Fruit fly (Drosophila melanogaster) whole organism, embryonic: ENCODE measurements around the gene CG7386.

Experiments
- B-H2 ChIP-seq: fragments of 200-800 bp; sonication (Bioruptor generic); optimal IDR thresholded peaks from 2 replicates; lab custom pipeline; 2018; ENCODE audit warnings: missing biosample characterization, mild to moderate bottlenecking, missing genetic modification characterization
- Bgb ChIP-seq: fragments of 200-800 bp; sonication (Bioruptor generic); IDR thresholded peaks from 2 replicates; pipeline ENCODE4 v1.3.6; 2022; ENCODE audit warnings: missing biosample characterization, missing genetic modification characterization; ENCODE audit not compliant: partially characterized antibody
- CG10209 ChIP-seq: fragments of 200-800 bp; sonication (Bioruptor generic); optimal IDR thresholded peaks from 3 replicates; lab custom pipeline; 2017; ENCODE audit warnings: missing biosample characterization, mild to moderate bottlenecking, missing genetic modification characterization, missing genetic modification reagents
- CG12155 ChIP-seq: fragments of 200-800 bp; sonication (Bioruptor generic); optimal IDR thresholded peaks from 3 replicates; lab custom pipeline; 2016; ENCODE audit warnings: missing biosample characterization, missing genetic modification characterization
- CG12659 ChIP-seq: fragments of 200-800 bp; sonication (Bioruptor generic); optimal IDR thresholded peaks from 3 replicates; lab custom pipeline; 2017; ENCODE audit warnings: mild to moderate bottlenecking, missing biosample characterization, missing genetic modification reagents, missing genetic modification characterization
- CG13775 ChIP-seq: fragments of 200-800 bp; sonication (Bioruptor generic); optimal IDR thresholded peaks from 3 replicates; lab custom pipeline; 2017; ENCODE audit warnings: missing biosample characterization, mild to moderate bottlenecking, missing genetic modification characterization
- CG14667 ChIP-seq: fragments of 200-800 bp; sonication (Bioruptor generic); IDR thresholded peaks from 2 replicates; pipeline ENCODE4 v1.3.6; 2022; ENCODE audit warnings: missing biosample characterization, missing genetic modification characterization
- CG18262 ChIP-seq: fragments of 200-800 bp; optimal IDR thresholded peaks from 3 replicates; lab custom pipeline; 2019; ENCODE audit warnings: missing biosample characterization, mild to moderate bottlenecking, missing genetic modification characterization, moderate library complexity
- CG1832 ChIP-seq: fragments of 200-800 bp; sonication (Bioruptor generic); optimal IDR thresholded peaks from 2 replicates; lab custom pipeline; 2017; ENCODE audit warnings: missing biosample characterization, mild to moderate bottlenecking, missing genetic modification characterization, inconsistent platforms
- CG2889 ChIP-seq: fragments of 200-800 bp; sonication (Bioruptor generic); IDR thresholded peaks from 3 replicates; pipeline ENCODE4 v1.3.6; 2022; ENCODE audit warnings: missing biosample characterization, missing genetic modification characterization
- CG3163 ChIP-seq: fragments of 200-800 bp; sonication (Bioruptor generic); optimal IDR thresholded peaks from 3 replicates; lab custom pipeline; 2016; ENCODE audit warnings: missing biosample characterization, missing genetic modification characterization
- CG32767 ChIP-seq: fragments of 200-800 bp; sonication (Bioruptor generic); IDR thresholded peaks from 2 replicates; pipeline ENCODE4 v1.3.6; 2022; ENCODE audit warnings: missing biosample characterization, missing genetic modification characterization
- CG3281 ChIP-seq: fragments of 200-800 bp; sonication (Bioruptor generic); optimal IDR thresholded peaks from 3 replicates; lab custom pipeline; 2017; ENCODE audit warnings: missing biosample characterization, mild to moderate bottlenecking, missing genetic modification characterization
- CG4707 ChIP-seq: fragments of 200-800 bp; sonication (Bioruptor generic); optimal IDR thresholded peaks from 2 replicates; lab custom pipeline; 2018; ENCODE audit warnings: missing biosample characterization, mild to moderate bottlenecking, missing genetic modification characterization, moderate library complexity
- CG6689 ChIP-seq: fragments of 200-800 bp; sonication (Bioruptor generic); IDR thresholded peaks from 2 replicates; pipeline ENCODE4 v1.3.6; 2022; ENCODE audit warnings: missing biosample characterization, missing genetic modification characterization
- CG6765 ChIP-seq: fragments of 200-800 bp; sonication (Bioruptor generic); optimal IDR thresholded peaks from 3 replicates; lab custom pipeline; 2017; ENCODE audit warnings: missing biosample characterization, mild to moderate bottlenecking, missing genetic modification characterization
- CG6791 ChIP-seq: fragments of 200-800 bp; sonication (Bioruptor generic); IDR thresholded peaks from 3 replicates; pipeline ENCODE4 v1.3.6; 2022; ENCODE audit warnings: missing biosample characterization, missing genetic modification characterization; ENCODE audit not compliant: partially characterized antibody
- CG8290 ChIP-seq, 3 experiments: fragments of 200-800 bp; sonication (Bioruptor generic); optimal IDR thresholded peaks; 2 replicates each; lab custom pipeline; 2016 to 2019; ENCODE audit warnings: missing biosample characterization in 3 of 3, missing genetic modification characterization in 3 of 3, mild to moderate bottlenecking in 2 of 3, moderate library complexity in 1 of 3
- CG9215 ChIP-seq: fragments of 200-800 bp; sonication (Bioruptor generic); IDR thresholded peaks from 2 replicates; pipeline ENCODE4 v1.3.6; 2022; ENCODE audit warnings: missing biosample characterization, missing genetic modification characterization
- Deaf1 ChIP-seq: fragments of 200-800 bp; optimal IDR thresholded peaks from 3 replicates; lab custom pipeline; 2019; ENCODE audit warnings: missing biosample characterization, mild to moderate bottlenecking, missing genetic modification characterization, moderate library complexity
- Dll ChIP-seq: fragments of 200-800 bp; sonication (Bioruptor generic); IDR thresholded peaks from 4 replicates; pipeline ENCODE4 v1.3.6; 2022; ENCODE audit warnings: missing biosample characterization, missing genetic modification characterization; ENCODE audit not compliant: partially characterized antibody
- Dp ChIP-seq: fragments of 200-800 bp; sonication (Bioruptor generic); optimal IDR thresholded peaks from 2 replicates; lab custom pipeline; 2018; ENCODE audit warnings: missing biosample characterization, mild to moderate bottlenecking, missing genetic modification characterization, moderate library complexity
- Ets97D ChIP-seq: fragments of 200-800 bp; sonication (Bioruptor generic); optimal IDR thresholded peaks from 3 replicates; lab custom pipeline; 2016; ENCODE audit warnings: missing biosample characterization, missing genetic modification characterization
- Hsf ChIP-seq: fragments of 200-800 bp; sonication (Bioruptor generic); optimal IDR thresholded peaks from 3 replicates; lab custom pipeline; 2016; ENCODE audit warnings: missing biosample characterization, missing genetic modification characterization
- Lhr ChIP-seq: fragments of 200-800 bp; sonication (Bioruptor generic); optimal IDR thresholded peaks from 3 replicates; lab custom pipeline; 2017; ENCODE audit warnings: mild to moderate bottlenecking, missing biosample characterization, missing genetic modification reagents, missing genetic modification characterization
- Opbp ChIP-seq: fragments of 200-800 bp; sonication (Bioruptor generic); IDR thresholded peaks from 3 replicates; pipeline ENCODE4 v1.3.6; 2022; ENCODE audit warnings: missing biosample characterization, missing genetic modification characterization; ENCODE audit not compliant: partially characterized antibody
- Ravus ChIP-seq: fragments of 200-800 bp; sonication (Bioruptor generic); IDR thresholded peaks from 2 replicates; pipeline ENCODE4 v1.3.6; 2022; ENCODE audit warnings: missing biosample characterization, missing genetic modification characterization
- Rfx ChIP-seq: fragments of 200-800 bp; sonication (Bioruptor generic); IDR thresholded peaks from 2 replicates; pipeline ENCODE4 v1.3.6; 2022; ENCODE audit warnings: missing biosample characterization, missing genetic modification characterization
- Rx ChIP-seq: fragments of 200-800 bp; sonication (Bioruptor generic); IDR thresholded peaks from 2 replicates; pipeline ENCODE4 v1.3.6; 2022; ENCODE audit warnings: missing biosample characterization, missing genetic modification characterization
- Vsx1 ChIP-seq: fragments of 200-800 bp; sonication (Bioruptor generic); optimal IDR thresholded peaks from 2 replicates; lab custom pipeline; 2017; ENCODE audit warnings: missing biosample characterization, mild to moderate bottlenecking, missing genetic modification characterization, missing genetic modification reagents
- Xrp1 ChIP-seq: fragments of 200-800 bp; sonication (Bioruptor generic); IDR thresholded peaks from 2 replicates; pipeline ENCODE4 v1.3.6; 2022; ENCODE audit warnings: missing biosample characterization, missing genetic modification characterization
- abd-A ChIP-seq: fragments of 200-800 bp; sonication (Bioruptor generic); optimal IDR thresholded peaks from 3 replicates; lab custom pipeline; 2019; ENCODE audit warnings: missing biosample characterization, mild to moderate bottlenecking, missing genetic modification characterization, moderate library complexity
- ac ChIP-seq: fragments of 200-800 bp; sonication (Bioruptor generic); optimal IDR thresholded peaks from 3 replicates; lab custom pipeline; 2017; ENCODE audit warnings: missing biosample characterization, mild to moderate bottlenecking, missing genetic modification characterization
- amos ChIP-seq: fragments of 200-800 bp; sonication (Bioruptor generic); IDR thresholded peaks from 2 replicates; pipeline ENCODE4 v1.3.6; 2022; ENCODE audit warnings: missing biosample characterization, missing genetic modification characterization; ENCODE audit not compliant: partially characterized antibody
- bbx ChIP-seq: fragments of 200-800 bp; sonication (Bioruptor generic); IDR thresholded peaks from 2 replicates; pipeline ENCODE4 v1.3.6; 2022; ENCODE audit warnings: missing biosample characterization, missing genetic modification characterization; ENCODE audit not compliant: partially characterized antibody
- caup ChIP-seq: fragments of 200-800 bp; sonication (Bioruptor generic); optimal IDR thresholded peaks from 3 replicates; lab custom pipeline; 2017; ENCODE audit warnings: missing biosample characterization, mild to moderate bottlenecking, missing genetic modification characterization, moderate library complexity; ENCODE audit not compliant: severe bottlenecking
- croc ChIP-seq: fragments of 200-800 bp; sonication (Bioruptor generic); conservative IDR thresholded peaks from 3 replicates; pipeline ENCODE4 v1.3.6; 2022; ENCODE audit warnings: missing biosample characterization, missing genetic modification characterization
- fu2 ChIP-seq: fragments of 200-800 bp; sonication (Bioruptor generic); optimal IDR thresholded peaks from 2 replicates; lab custom pipeline; 2016; ENCODE audit warnings: missing biosample characterization, missing genetic modification characterization
- hb ChIP-seq: fragments of 200-800 bp; sonication (Bioruptor generic); IDR thresholded peaks from 3 replicates; pipeline ENCODE4 v1.3.6; 2022; ENCODE audit warnings: missing biosample characterization, missing genetic modification characterization; ENCODE audit not compliant: partially characterized antibody
- kah ChIP-seq: fragments of 200-800 bp; sonication (Bioruptor generic); optimal IDR thresholded peaks from 2 replicates; lab custom pipeline; 2018; ENCODE audit warnings: missing biosample characterization, mild to moderate bottlenecking, missing genetic modification characterization
- knrl ChIP-seq: fragments of 200-800 bp; sonication (Bioruptor generic); IDR thresholded peaks from 3 replicates; pipeline ENCODE4 v1.3.6; 2022; ENCODE audit warnings: missing biosample characterization, missing genetic modification characterization; ENCODE audit not compliant: partially characterized antibody
- nmo ChIP-seq: fragments of 200-800 bp; sonication (Bioruptor generic); optimal IDR thresholded peaks from 2 replicates; lab custom pipeline; 2018; ENCODE audit warnings: missing biosample characterization, mild to moderate bottlenecking, missing genetic modification characterization, moderate library complexity
- oc ChIP-seq: fragments of 200-800 bp; sonication (Bioruptor generic); optimal IDR thresholded peaks from 2 replicates; lab custom pipeline; 2018; ENCODE audit warnings: missing biosample characterization, mild to moderate bottlenecking, missing genetic modification characterization, moderate library complexity
- pfk ChIP-seq: fragments of 200-800 bp; sonication (Bioruptor generic); optimal IDR thresholded peaks from 2 replicates; lab custom pipeline; 2018; ENCODE audit warnings: missing biosample characterization, mild to moderate bottlenecking, missing genetic modification characterization, moderate library complexity
- ro ChIP-seq: fragments of 200-800 bp; sonication (Bioruptor generic); IDR thresholded peaks from 2 replicates; pipeline ENCODE4 v1.3.6; 2022; ENCODE audit warnings: missing biosample characterization, missing genetic modification characterization
- salm ChIP-seq: fragments of 200-800 bp; sonication (Bioruptor generic); optimal IDR thresholded peaks from 2 replicates; lab custom pipeline; 2018; ENCODE audit warnings: missing biosample characterization, mild to moderate bottlenecking, missing genetic modification characterization
- shn ChIP-seq: fragments of 200-800 bp; sonication (Bioruptor generic); optimal IDR thresholded peaks from 3 replicates; lab custom pipeline; 2016; ENCODE audit warnings: missing biosample characterization, missing genetic modification characterization
- so ChIP-seq: fragments of 200-800 bp; sonication (Bioruptor generic); IDR thresholded peaks from 3 replicates; pipeline ENCODE4 v1.3.6; 2022; ENCODE audit warnings: missing biosample characterization, missing genetic modification characterization
- tio ChIP-seq: fragments of 200-800 bp; sonication (Bioruptor generic); optimal IDR thresholded peaks from 2 replicates; lab custom pipeline; 2017; ENCODE audit warnings: missing biosample characterization, missing genetic modification characterization, inconsistent platforms

Gene CG7386

dm6 chr3L:6217806-6218205 lies 28.3 kb downstream of the CG7386 start, which contains the start of gene LanA (continued):
- TF ChIP-seq Dp (GFP tag; lab: Kevin White, UChicago) = no peak
- no peak for TF ChIP-seq CG2889 (GFP tag; lab: Robert Waterston, UW)
- TF ChIP-seq Ravus (GFP tag; lab: Robert Waterston, UW) = no peak
- TF ChIP-seq croc (GFP tag; lab: Robert Waterston, UW) = no peak
- TF ChIP-seq Lhr (GFP tag; lab: Kevin White, UChicago) = no peak
- no peak for TF ChIP-seq CG6689 (GFP tag; lab: Robert Waterston, UW)
- TF ChIP-seq CG14667 (GFP tag; lab: Robert Waterston, UW) = no peak
- TF ChIP-seq Xrp1 = 0 out of 2 replicates have a peak, but pooled peaks have one; percentile 26
- no peak for TF ChIP-seq CG9215 (GFP tag; lab: Robert Waterston, UW)
- peak; percentile 27 for TF ChIP-seq CG3163 (GFP tag; lab: Kevin White, UChicago)
- no peak for TF ChIP-seq knrl
- no peak for TF ChIP-seq Hsf (GFP tag; lab: Kevin White, UChicago)
- TF ChIP-seq CG32767 (GFP tag; lab: Robert Waterston, UW) = 0 out of 2 replicates have a peak, but pooled peaks have one; percentile 8
- TF ChIP-seq amos (GFP tag; lab: Robert Waterston, UW) = peak; percentile 23; the same call in 1 of the 2 replicates
- TF ChIP-seq CG13775 (GFP tag; lab: Kevin White, UChicago) = no peak
- TF ChIP-seq Rfx = peak; percentile 30; the same call in 1 of the 2 replicates
- TF ChIP-seq abd-A (tag; lab: Kevin White, UChicago) = no peak
- peak; percentile 15 for TF ChIP-seq CG1832 (GFP tag; lab: Kevin White, UChicago)
- peak; percentile 32 for TF ChIP-seq caup (GFP tag; lab: Kevin White, UChicago)
- TF ChIP-seq ro = no peak
- no peak for TF ChIP-seq tio
- no peak for TF ChIP-seq shn
- no peak for TF ChIP-seq ac (GFP tag; lab: Kevin White, UChicago)
- no peak for TF ChIP-seq CG6765 (GFP tag; lab: Kevin White, UChicago)
- peak; percentile 56; the same call in 2 of the 3 replicates for TF ChIP-seq so (GFP tag; lab: Robert Waterston, UW)
- no peak for TF ChIP-seq nmo (GFP tag; lab: Kevin White, UChicago)
- no peak for TF ChIP-seq CG18262 (tag; lab: Kevin White, UChicago)
- TF ChIP-seq bbx (GFP tag; lab: Robert Waterston, UW) = peak; percentile 61
- TF ChIP-seq hb (GFP tag; lab: Robert Waterston, UW) = no peak
- no peak for TF ChIP-seq Dll (GFP tag; lab: Robert Waterston, UW)
- TF ChIP-seq Vsx1 = no peak
- peak; percentile 76 for TF ChIP-seq pfk (GFP tag; lab: Kevin White, UChicago)
- no peak for TF ChIP-seq CG3281
- 0 out of 3 replicates have a peak, but pooled peaks have one; percentile 28 for TF ChIP-seq Opbp (GFP tag; lab: Robert Waterston, UW)
- no peak for TF ChIP-seq CG8290 (GFP tag; optimal IDR thresholded peaks at IDR 0.05; lab: Kevin White, UChicago)
- no peak for TF ChIP-seq CG8290 (tag; optimal IDR thresholded peaks at IDR 0.05; lab: Kevin White, UChicago)
- peak; percentile 7 for TF ChIP-seq CG4707 (GFP tag; lab: Kevin White, UChicago)
- TF ChIP-seq B-H2 (GFP tag; lab: Kevin White, UChicago) = no peak
- TF ChIP-seq salm (tag; lab: Kevin White, UChicago) = peak; percentile 36
- no peak for TF ChIP-seq CG12659 (GFP tag; lab: Kevin White, UChicago)
- peak; percentile 27 for TF ChIP-seq kah (GFP tag; lab: Kevin White, UChicago)
- TF ChIP-seq CG12155 (GFP tag; lab: Kevin White, UChicago) = peak; percentile 28
- TF ChIP-seq Bgb (GFP tag; lab: Robert Waterston, UW) = peak; percentile 44; the same call in 1 of the 2 replicates
- no peak for TF ChIP-seq Ets97D (GFP tag; lab: Kevin White, UChicago)
- TF ChIP-seq Deaf1 (tag; lab: Kevin White, UChicago) = peak; percentile 98
- no peak for TF ChIP-seq Rx (GFP tag; lab: Robert Waterston, UW)
- TF ChIP-seq CG6791 (GFP tag; lab: Robert Waterston, UW) = peak; percentile 52; the same call in 1 of the 3 replicates
- no peak for TF ChIP-seq CG10209
- no peak for TF ChIP-seq oc (tag; lab: Kevin White, UChicago)
- no peak for TF ChIP-seq fu2 (GFP tag; lab: Kevin White, UChicago)
